Worm (Caenorhabditis elegans): ENCODE results near the gene srj-15.
A peak's percentile ranks its signal among the peaks of the same experiment; 100 is the strongest.

Gene srj-15

ce11 chrV:1940472-1941221 lies 24.1 kb downstream of the srj-15 start:
- TF ChIP-seq fkh-10 (GFP tag; optimal IDR thresholded peaks at IDR 0.05): peak; percentile 81
- TF ChIP-seq ceh-82 (tag; optimal IDR thresholded peaks at IDR 0.05): no peak
- no peak for TF ChIP-seq lsy-12 (tag; optimal IDR thresholded peaks at IDR 0.05)
- peak; percentile 5 for TF ChIP-seq hmg-11 (tag; optimal IDR thresholded peaks at IDR 0.05)
- TF ChIP-seq nfya-1 (tag; optimal IDR thresholded peaks at IDR 0.05; ENCODE audit: insufficient read depth): peak; percentile 90
- no peak for TF ChIP-seq ceh-16 (tag; optimal IDR thresholded peaks at IDR 0.05)
- TF ChIP-seq daf-12 (tag; optimal IDR thresholded peaks at IDR 0.05): no peak
- no peak for TF ChIP-seq fos-1 (tag; optimal IDR thresholded peaks at IDR 0.05)
- peak; percentile 35 for TF ChIP-seq lin-39 (tag; optimal IDR thresholded peaks at IDR 0.05)
- no peak for TF ChIP-seq snpc-4 (tag; optimal IDR thresholded peaks at IDR 0.05)
- no peak for TF ChIP-seq nhr-237 (tag; optimal IDR thresholded peaks at IDR 0.05)

- no peak for TF ChIP-seq nhr-43 (tag; optimal IDR thresholded peaks at IDR 0.05; ENCODE audit: poor library complexity, severe bottlenecking)
Measured at ce11 chrV:1937963-1938362, 26.7 kb downstream of the srj-15 start, which contains the start of gene glb-25. TSS of gene glb-25 (plus strand) at chrV:1938263.

ce11 chrV:1935494-1935893 lies 29.2 kb downstream of the srj-15 start:
- TF ChIP-seq lsy-12 (tag; optimal IDR thresholded peaks at IDR 0.05): no peak
- no peak for TF ChIP-seq mml-1 (tag; optimal IDR thresholded peaks at IDR 0.05)
- no peak for TF ChIP-seq unc-62 (GFP tag; optimal IDR thresholded peaks at IDR 0.05)
- no peak for TF ChIP-seq daf-12 (tag; optimal IDR thresholded peaks at IDR 0.05)
- no peak for TF ChIP-seq nhr-12 (tag; optimal IDR thresholded peaks at IDR 0.05)
- no peak for TF ChIP-seq egl-27 (tag; optimal IDR thresholded peaks at IDR 0.05)
- TF ChIP-seq ZK546.5 (tag; optimal IDR thresholded peaks at IDR 0.05): no peak
- no peak for TF ChIP-seq mdl-1 (tag; optimal IDR thresholded peaks at IDR 0.05)
- TF ChIP-seq nhr-67 (tag; optimal IDR thresholded peaks at IDR 0.05): no peak

ce11 chrV:1928473-1928872 lies 36.2 kb downstream of the srj-15 start:
- TF ChIP-seq mdl-1 (tag; optimal IDR thresholded peaks at IDR 0.05) (no peak), nhr-11 (tag; optimal IDR thresholded peaks at IDR 0.05) (no peak)

DNA sequence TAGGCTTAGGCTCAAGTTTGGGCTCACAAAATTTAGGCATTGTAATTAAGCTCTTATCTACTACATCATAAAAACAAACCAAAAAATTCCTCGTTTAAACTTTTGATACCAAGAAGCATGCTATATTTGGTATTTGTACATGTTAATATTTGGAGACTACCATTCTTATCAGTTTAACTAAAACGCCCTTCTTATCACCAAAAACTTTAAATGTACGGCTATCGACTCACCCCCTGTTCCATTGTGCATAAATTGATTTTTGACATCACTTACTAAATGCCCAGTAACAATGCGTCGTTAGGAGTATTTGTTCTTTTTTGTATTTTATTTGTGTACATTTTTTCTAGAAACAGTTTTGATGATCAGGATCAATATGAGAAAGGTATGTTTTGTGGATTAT lies 37.7 kb downstream of the srj-15 start, which contains the start of gene T06A1.5:
T06A1.5 (plus strand) TSS at position 209 of the 400 bp plus-strand sequence.
- TF ChIP-seq nhr-77 (tag; optimal IDR thresholded peaks at IDR 0.05) (no peak), eor-1 (tag; optimal IDR thresholded peaks at IDR 0.05) (no peak), pqm-1 (tag; optimal IDR thresholded peaks at IDR 0.05) (peak; percentile 89), ceh-82 (tag; optimal IDR thresholded peaks at IDR 0.05) (no peak), skn-1 (tag; optimal IDR thresholded peaks at IDR 0.05) (no peak), elt-2 (tag; optimal IDR thresholded peaks at IDR 0.05) (peak; percentile 87), nhr-76 (tag; optimal IDR thresholded peaks at IDR 0.05) (no peak)

DNA sequence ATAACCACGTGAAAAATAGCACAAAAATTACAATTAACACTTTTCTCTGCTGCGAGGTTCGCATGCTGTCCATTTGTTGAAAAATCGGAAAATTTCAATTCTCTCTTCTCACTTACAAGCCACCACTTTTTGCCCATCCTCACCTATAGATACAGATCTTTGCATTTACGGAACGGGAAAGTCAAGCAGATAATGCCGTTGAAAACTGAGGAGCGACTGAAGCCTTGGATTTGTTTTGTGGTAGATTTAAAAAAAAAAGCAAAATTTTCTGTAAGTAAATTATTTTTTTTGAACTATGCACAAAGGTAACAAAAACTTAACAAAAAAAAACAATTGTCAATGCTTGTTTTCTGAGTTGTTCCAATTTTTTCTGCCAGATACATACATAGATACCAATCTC lies 39.2 kb downstream of the srj-15 start, which contains the start of gene T06A1.1:
T06A1.1 (minus strand) TSS at position 101 of the 400 bp plus-strand sequence.
- TF ChIP-seq nhr-28 (tag; optimal IDR thresholded peaks at IDR 0.05): no peak
- TF ChIP-seq nhr-77 (tag; optimal IDR thresholded peaks at IDR 0.05): no peak
- TF ChIP-seq daf-12 (tag; optimal IDR thresholded peaks at IDR 0.05): no peak
- TF ChIP-seq egl-5 (tag; optimal IDR thresholded peaks at IDR 0.05): no peak

ce11 chrV:1921321-1921720 lies 43.4 kb downstream of the srj-15 start, which contains the start of gene gst-37:
TSS of gene gst-37 (plus strand) at chrV:1921621.
- TF ChIP-seq fkh-2 (tag; optimal IDR thresholded peaks at IDR 0.05) (no peak), unc-39 (tag; optimal IDR thresholded peaks at IDR 0.05) (no peak), egl-27 (tag; optimal IDR thresholded peaks at IDR 0.05) (no peak), ceh-82 (tag; optimal IDR thresholded peaks at IDR 0.05) (no peak), ama-1 (optimal IDR thresholded peaks at IDR 0.05) (no peak), nhr-25 (tag; optimal IDR thresholded peaks at IDR 0.05) (no peak), lin-15B (tag; optimal IDR thresholded peaks at IDR 0.05) (no peak), elt-2 (tag; optimal IDR thresholded peaks at IDR 0.05) (no peak), ceh-9 (tag; optimal IDR thresholded peaks at IDR 0.05) (no peak), ztf-4 (tag; optimal IDR thresholded peaks at IDR 0.05) (no peak), aly-2 (tag; optimal IDR thresholded peaks at IDR 0.05) (no peak)

Measured in whole organism, L3 larva.